Worm (Caenorhabditis elegans): ENCODE results near the gene F53C11.5.
A peak's percentile ranks its signal among the peaks of the same experiment; 100 is the strongest.

Gene F53C11.5

DNA sequence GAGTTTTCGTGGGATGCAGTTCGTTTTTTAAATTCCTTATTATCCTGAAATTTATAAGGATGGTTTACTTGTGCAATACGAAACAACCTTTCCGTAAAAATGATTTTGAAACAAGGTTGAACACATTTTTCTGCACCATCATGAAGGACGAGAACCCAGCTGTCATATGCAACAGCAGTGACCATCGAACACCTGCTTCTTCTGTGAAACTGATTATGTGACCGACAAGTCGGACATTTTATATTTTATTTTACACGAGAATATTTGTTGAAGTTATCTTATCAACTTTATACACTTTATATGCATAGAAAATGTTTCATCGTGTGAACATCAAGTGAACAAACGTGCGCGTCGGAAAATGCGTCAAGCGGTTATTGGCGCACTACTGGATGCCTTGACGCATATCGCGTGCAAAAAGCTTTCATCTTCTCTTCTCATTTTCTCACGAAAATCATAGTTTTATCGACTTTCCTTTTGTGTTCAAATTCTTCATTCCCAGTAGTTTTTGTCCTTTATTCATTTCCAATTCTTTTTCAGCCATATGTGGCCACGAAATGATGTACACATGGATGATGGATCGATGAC, 31.6 kb downstream of the F53C11.5 start, which contains the start of gene sel-10 (continued):
- peak; percentile 65 for TF ChIP-seq snpc-4 (GFP tag; optimal IDR thresholded peaks at IDR 0.05)
- TF ChIP-seq snpc-4 (tag; optimal IDR thresholded peaks at IDR 0.05), result peak in 2 of 4 experiments; percentile 33 to 65
- TF ChIP-seq attf-5 (GFP tag; optimal IDR thresholded peaks at IDR 0.05), result peak; percentile 35
- 0 out of 2 replicates have a peak, but pooled peaks have one; percentile 42 for TF ChIP-seq K11D2.4 (GFP tag; IDR thresholded peaks at IDR 0.05)
- TF ChIP-seq F23B12.7 (tag; optimal IDR thresholded peaks at IDR 0.05; ENCODE audit: insufficient read depth), result peak; percentile 40

DNA sequence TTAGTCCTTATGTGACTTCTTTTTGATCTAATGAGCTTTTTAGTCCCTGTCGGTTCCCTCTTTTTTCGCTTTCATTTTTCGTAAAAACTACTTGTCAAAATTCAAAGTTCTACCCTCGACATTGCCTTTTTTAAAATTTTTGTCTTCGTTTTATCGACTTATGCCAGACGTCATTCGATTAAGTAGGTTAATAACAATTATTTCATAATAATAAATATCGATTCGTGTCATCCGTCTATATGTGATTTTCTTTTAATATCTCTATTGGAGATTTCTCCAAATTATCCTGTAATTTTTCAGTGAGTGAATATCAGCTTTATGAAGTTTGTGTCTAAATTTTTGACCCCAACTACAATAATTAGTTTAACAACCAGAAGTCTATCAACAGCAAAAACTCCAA, 35.4 kb downstream of the F53C11.5 start, which contains the start of gene hpo-31:
TSS of gene hpo-31 (plus strand) at position 301 of the 400 bp plus-strand sequence.
- TF ChIP-seq B0336.3 (GFP tag; IDR thresholded peaks at IDR 0.05), result no peak
- no peak for TF ChIP-seq egl-18 (GFP tag; IDR thresholded peaks at IDR 0.05)
- no peak for TF ChIP-seq madf-3 (GFP tag; IDR thresholded peaks at IDR 0.05)
- TF ChIP-seq aptf-2 (GFP tag; conservative IDR thresholded peaks at IDR 0.05), result no peak
- no peak for TF ChIP-seq ztf-3 (GFP tag; optimal IDR thresholded peaks at IDR 0.05)
- no peak for TF ChIP-seq mel-28 (tag; optimal IDR thresholded peaks at IDR 0.05; ENCODE audit: borderline replicate concordance)
- no peak for TF ChIP-seq him-1 (tag; optimal IDR thresholded peaks at IDR 0.05)
- TF ChIP-seq ekl-4 (GFP tag; IDR thresholded peaks at IDR 0.05), result no peak
- TF ChIP-seq B0261.1 (tag; optimal IDR thresholded peaks at IDR 0.05), result no peak

- no peak for TF ChIP-seq dpff-1 (tag; optimal IDR thresholded peaks at IDR 0.05)
- TF ChIP-seq let-607 (tag; optimal IDR thresholded peaks at IDR 0.05), result no peak
- no peak for TF ChIP-seq ceh-40 (GFP tag; IDR thresholded peaks at IDR 0.05)
- no peak for TF ChIP-seq lin-26 (GFP tag; IDR thresholded peaks at IDR 0.05)
- no peak for TF ChIP-seq nhr-80 (tag; optimal IDR thresholded peaks at IDR 0.05)
- no peak for TF ChIP-seq efl-1 (GFP tag; optimal IDR thresholded peaks at IDR 0.05)
- no peak for TF ChIP-seq ceh-91 (GFP tag; IDR thresholded peaks at IDR 0.05)
- TF ChIP-seq F49E8.2 (tag; optimal IDR thresholded peaks at IDR 0.05; ENCODE audit: insufficient read depth), result no peak
- no peak for TF ChIP-seq B0019.2 (GFP tag; conservative IDR thresholded peaks at IDR 0.05)
- TF ChIP-seq let-526 (GFP tag; IDR thresholded peaks at IDR 0.05), result no peak
- no peak for TF ChIP-seq lin-54 (GFP tag; optimal IDR thresholded peaks at IDR 0.05)
- TF ChIP-seq B0336.3 (GFP tag; IDR thresholded peaks at IDR 0.05), result no peak
- TF ChIP-seq unc-130 (GFP tag; optimal IDR thresholded peaks at IDR 0.05), result no peak
- TF ChIP-seq fkh-3 (tag; optimal IDR thresholded peaks at IDR 0.05), result no peak
Measured at ce11 chrV:13827920-13828319, 40.6 kb downstream of the F53C11.5 start, which contains the start of gene nrf-5. Gene nrf-5 (plus strand): TSS chrV:13828267.

- TF ChIP-seq pbrm-1 (GFP tag; IDR thresholded peaks at IDR 0.05), result no peak
Measured at ce11 chrV:13830813-13831212, 43.5 kb downstream of the F53C11.5 start, which contains the start of gene str-165. Gene str-165 (plus strand): TSS chrV:13831113.

- no peak for TF ChIP-seq F10E7.11 (tag; optimal IDR thresholded peaks at IDR 0.05)
- TF ChIP-seq aptf-2 (GFP tag; conservative IDR thresholded peaks at IDR 0.05), result no peak
- no peak for TF ChIP-seq unc-130 (GFP tag; optimal IDR thresholded peaks at IDR 0.05)
- no peak for TF ChIP-seq lsy-27 (tag; optimal IDR thresholded peaks at IDR 0.05; ENCODE audit: borderline replicate concordance, insufficient read depth)
- TF ChIP-seq pbrm-1 (GFP tag; IDR thresholded peaks at IDR 0.05), result no peak
- TF ChIP-seq cebp-2 (GFP tag; IDR thresholded peaks at IDR 0.05), result no peak
- no peak for TF ChIP-seq F33H1.4 (GFP tag; IDR thresholded peaks at IDR 0.05)
- no peak for TF ChIP-seq somi-1 (GFP tag; optimal IDR thresholded peaks at IDR 0.05)
- no peak for TF ChIP-seq ztf-3 (GFP tag; optimal IDR thresholded peaks at IDR 0.05)
- no peak for TF ChIP-seq Y79H2A.3 (GFP tag; conservative IDR thresholded peaks at IDR 0.05)
- no peak for TF ChIP-seq snpc-1.1 (tag; optimal IDR thresholded peaks at IDR 0.05; ENCODE audit: insufficient read depth)
- no peak for TF ChIP-seq F57A8.1 (GFP tag; optimal IDR thresholded peaks at IDR 0.05)
- TF ChIP-seq nhr-80 (tag; optimal IDR thresholded peaks at IDR 0.05), result no peak
- TF ChIP-seq Y56A3A.18 (GFP tag; IDR thresholded peaks at IDR 0.05), result no peak
- no peak for TF ChIP-seq mcd-1 (GFP tag; IDR thresholded peaks at IDR 0.05)
Measured at ce11 chrV:13833951-13834350, 46.6 kb downstream of the F53C11.5 start, which contains the start of gene srx-129. Gene srx-129 (plus strand): TSS chrV:13834251.

All from whole organism, young adult.